Worm (Caenorhabditis elegans) whole organism, L1 larva: ENCODE results near the gene ZK1320.2.

ENCODE experiments used
- C34B4.2 ChIP-seq: sonication (generic microtip); optimal IDR thresholded peaks from 2 replicates; lab custom pipeline; 2017; ENCODE audit warnings: mild to moderate bottlenecking, missing genetic modification characterization, missing compliant biosample characterization
- Y116A8C.19 ChIP-seq: sonication (generic microtip); optimal IDR thresholded peaks from 2 replicates; lab custom pipeline; 2016; ENCODE audit warnings: missing compliant biosample characterization, missing genetic modification characterization, borderline replicate concordance
- aha-1 ChIP-seq: fragments of 150-350 bp; optimal IDR thresholded peaks from 2 replicates; lab custom pipeline; 2014; ENCODE audit warnings: missing biosample characterization, missing genetic modification characterization
- alr-1 ChIP-seq: fragments of 200-800 bp; sonication (Bioruptor generic); optimal IDR thresholded peaks from 2 replicates; lab custom pipeline; 2018; ENCODE audit warnings: borderline replicate concordance, mild to moderate bottlenecking, missing genetic modification characterization, missing compliant biosample characterization
- blmp-1 ChIP-seq: fragments of 150-350 bp; optimal IDR thresholded peaks from 2 replicates; lab custom pipeline; 2014; ENCODE audit warnings: missing biosample characterization, missing genetic modification characterization
- ceh-8 ChIP-seq: fragments of 200-800 bp; sonication (Bioruptor generic); optimal IDR thresholded peaks from 2 replicates; lab custom pipeline; 2018; ENCODE audit warnings: mild to moderate bottlenecking, missing genetic modification characterization, moderate library complexity, missing compliant biosample characterization
- ceh-82 ChIP-seq, 3 experiments: fragments of 150-350 bp in 1 of 3; sonication (generic microtip) in 2 of 3; optimal IDR thresholded peaks; 2 replicates each; lab custom pipeline; 2014 to 2017; ENCODE audit warnings: missing biosample characterization in 3 of 3, missing genetic modification characterization in 3 of 3
- ceh-88 ChIP-seq: fragments of 200-800 bp; sonication (Bioruptor generic); IDR thresholded peaks from 2 replicates; pipeline ENCODE4 v1.3.6; 2022; ENCODE audit warnings: missing genetic modification characterization, missing compliant biosample characterization
- ces-1 ChIP-seq: fragments of 150-350 bp; optimal IDR thresholded peaks from 2 replicates; lab custom pipeline; 2014; ENCODE audit warnings: missing biosample characterization, missing genetic modification reagents, missing genetic modification characterization
- dpl-1 ChIP-seq, 3 experiments: fragments of 150-350 bp in 2 of 3; sonication (generic microtip) in 1 of 3; optimal IDR thresholded peaks; 2 replicates each; lab custom pipeline; 2014 to 2017; ENCODE audit warnings: missing biosample characterization in 3 of 3, missing genetic modification characterization in 3 of 3, missing genetic modification reagents in 3 of 3
- dsc-1 ChIP-seq: sonication (generic microtip); optimal IDR thresholded peaks from 2 replicates; lab custom pipeline; 2016; ENCODE audit warnings: mild to moderate bottlenecking, missing genetic modification characterization, missing compliant biosample characterization
- efl-1 ChIP-seq, 4 experiments: fragments of 150-350 bp; optimal IDR thresholded peaks in 3 of 4; peaks in 1 of 4; 1 replicate in 1 of 4; 2 replicates in 3 of 4; lab custom pipeline; 2014; ENCODE audit warnings: missing biosample characterization in 2 of 4, missing genetic modification characterization in 2 of 4, missing genetic modification reagents in 2 of 4
- efl-3 ChIP-seq: fragments of 200-800 bp; sonication (Bioruptor generic); optimal IDR thresholded peaks from 2 replicates; lab custom pipeline; 2018; ENCODE audit warnings: mild to moderate bottlenecking, missing genetic modification characterization, missing compliant biosample characterization
- egl-27 ChIP-seq, 2 experiments: fragments of 150-350 bp in 1 of 2; sonication (generic microtip); optimal IDR thresholded peaks; 3 replicates each; lab custom pipeline; 2017 to 2018; ENCODE audit warnings: missing biosample characterization in 2 of 2, missing genetic modification characterization in 2 of 2, missing genetic modification reagents in 2 of 2
- elt-2 ChIP-seq: sonication (generic microtip); optimal IDR thresholded peaks from 2 replicates; lab custom pipeline; 2016; ENCODE audit warnings: missing genetic modification characterization, mild to moderate bottlenecking, inconsistent platforms, missing compliant biosample characterization, missing genetic modification reagents
- elt-3 ChIP-seq, 6 experiments: fragments of 150-350 bp in 1 of 6; sonication (generic microtip); optimal IDR thresholded peaks; 2 replicates each; lab custom pipeline; 2017 to 2018; ENCODE audit warnings: missing biosample characterization in 6 of 6, missing genetic modification characterization in 6 of 6, inconsistent platforms in 1 of 6
- fkh-10 ChIP-seq: sonication (generic microtip); optimal IDR thresholded peaks from 2 replicates; lab custom pipeline; 2017; ENCODE audit warnings: missing biosample characterization, missing genetic modification reagents, missing genetic modification characterization
- fkh-4 ChIP-seq: sonication (generic microtip); optimal IDR thresholded peaks from 2 replicates; lab custom pipeline; 2016; ENCODE audit warnings: missing compliant biosample characterization, missing genetic modification characterization, borderline replicate concordance
- fkh-8 ChIP-seq: sonication (generic microtip); optimal IDR thresholded peaks from 2 replicates; lab custom pipeline; 2016; ENCODE audit warnings: mild to moderate bottlenecking, missing genetic modification characterization, missing compliant biosample characterization
- grh-1 ChIP-seq: fragments of 200-800 bp; sonication (Bioruptor generic); IDR thresholded peaks from 2 replicates; pipeline ENCODE4 v1.3.6; 2022; ENCODE audit warnings: missing genetic modification reagents, missing genetic modification characterization, missing compliant biosample characterization
- hlh-17 ChIP-seq: fragments of 200-800 bp; sonication (Bioruptor generic); optimal IDR thresholded peaks from 2 replicates; lab custom pipeline; 2018; ENCODE audit warnings: missing genetic modification characterization, mild to moderate bottlenecking, missing compliant biosample characterization, moderate library complexity, borderline replicate concordance
- irx-1 ChIP-seq: sonication (generic microtip); optimal IDR thresholded peaks from 2 replicates; lab custom pipeline; 2016; ENCODE audit warnings: missing genetic modification characterization, missing compliant biosample characterization
- jun-1 ChIP-seq: fragments of 150-350 bp; optimal IDR thresholded peaks from 2 replicates; lab custom pipeline; 2014; ENCODE audit warnings: missing biosample characterization, missing genetic modification reagents, missing genetic modification characterization
- lin-14 ChIP-seq: fragments of 200-800 bp; sonication (Bioruptor generic); optimal IDR thresholded peaks from 2 replicates; lab custom pipeline; 2018; ENCODE audit warnings: mild to moderate bottlenecking, missing genetic modification characterization, moderate library complexity, missing compliant biosample characterization
- lin-35 ChIP-seq, 2 experiments: fragments of 150-350 bp; optimal IDR thresholded peaks; 2 replicates each; lab custom pipeline; 2014; ENCODE audit warnings: missing biosample characterization in 2 of 2, missing genetic modification characterization in 2 of 2, missing genetic modification reagents in 2 of 2
- lin-39 ChIP-seq: fragments of 150-350 bp; optimal IDR thresholded peaks from 2 replicates; lab custom pipeline; 2014; ENCODE audit warnings: missing biosample characterization, missing genetic modification reagents, missing genetic modification characterization
- mab-9 ChIP-seq: fragments of 200-800 bp; sonication (Bioruptor generic); IDR thresholded peaks from 2 replicates; pipeline ENCODE4 v1.3.6; 2022; ENCODE audit warnings: missing genetic modification reagents, missing genetic modification characterization, missing compliant biosample characterization
- mdl-1 ChIP-seq, 2 experiments: fragments of 150-350 bp; optimal IDR thresholded peaks; 2 replicates each; lab custom pipeline; 2014 to 2017; ENCODE audit warnings: missing biosample characterization in 2 of 2, missing genetic modification characterization in 2 of 2, inconsistent platforms in 1 of 2
- mef-2 ChIP-seq: fragments of 150-350 bp; optimal IDR thresholded peaks from 2 replicates; lab custom pipeline; 2014; ENCODE audit warnings: missing biosample characterization, missing genetic modification characterization
- mep-1 ChIP-seq: fragments of 150-350 bp; optimal IDR thresholded peaks from 2 replicates; lab custom pipeline; 2014; ENCODE audit warnings: missing biosample characterization, missing genetic modification characterization
- nhr-11 ChIP-seq: fragments of 150-350 bp; optimal IDR thresholded peaks from 2 replicates; lab custom pipeline; 2014; ENCODE audit warnings: missing biosample characterization, missing genetic modification characterization
- nhr-19 ChIP-seq: fragments of 200-800 bp; sonication (Bioruptor generic); conservative IDR thresholded peaks from 2 replicates; pipeline ENCODE4 v1.3.6; 2022; ENCODE audit warnings: missing genetic modification characterization, missing compliant biosample characterization
- nhr-71 ChIP-seq: sonication (generic microtip); optimal IDR thresholded peaks from 2 replicates; lab custom pipeline; 2016; ENCODE audit warnings: mild to moderate bottlenecking, missing genetic modification characterization, moderate library complexity, missing compliant biosample characterization
- nhr-76 ChIP-seq: sonication (generic microtip); optimal IDR thresholded peaks from 2 replicates; lab custom pipeline; 2017; ENCODE audit warnings: missing biosample characterization, missing genetic modification characterization
- pax-3 ChIP-seq: fragments of 200-800 bp; sonication (Bioruptor generic); optimal IDR thresholded peaks from 2 replicates; lab custom pipeline; 2018; ENCODE audit warnings: mild to moderate bottlenecking, missing genetic modification characterization, moderate library complexity, missing compliant biosample characterization
- rnt-1 ChIP-seq: sonication (generic microtip); optimal IDR thresholded peaks from 2 replicates; lab custom pipeline; 2016; ENCODE audit warnings: mild to moderate bottlenecking, missing genetic modification characterization, moderate library complexity, missing compliant biosample characterization
- skn-1 ChIP-seq: fragments of 150-350 bp; optimal IDR thresholded peaks from 2 replicates; lab custom pipeline; 2014; ENCODE audit warnings: missing biosample characterization, missing genetic modification characterization
- snpc-4 ChIP-seq: fragments of 150-350 bp; optimal IDR thresholded peaks from 2 replicates; lab custom pipeline; 2014; ENCODE audit warnings: missing biosample characterization, missing genetic modification characterization
- snu-23 ChIP-seq: sonication (generic microtip); optimal IDR thresholded peaks from 2 replicates; lab custom pipeline; 2016; ENCODE audit warnings: missing genetic modification characterization, missing compliant biosample characterization
- swsn-7 ChIP-seq: sonication (generic microtip); optimal IDR thresholded peaks from 2 replicates; lab custom pipeline; 2016; ENCODE audit warnings: missing genetic modification characterization, missing compliant biosample characterization
- tlp-1 ChIP-seq: fragments of 150-350 bp; optimal IDR thresholded peaks from 2 replicates; lab custom pipeline; 2014; ENCODE audit warnings: missing biosample characterization, missing genetic modification characterization
- unc-86 ChIP-seq: sonication (generic microtip); optimal IDR thresholded peaks from 2 replicates; lab custom pipeline; 2016; ENCODE audit warnings: missing genetic modification characterization, missing compliant biosample characterization
- unc-98 ChIP-seq: fragments of 200-800 bp; sonication (Bioruptor generic); IDR thresholded peaks from 2 replicates; pipeline ENCODE4 v1.3.6; 2022; ENCODE audit warnings: missing genetic modification characterization, missing compliant biosample characterization
- vab-15 ChIP-seq: sonication (generic microtip); optimal IDR thresholded peaks from 2 replicates; lab custom pipeline; 2017; ENCODE audit warnings: missing genotype, mild to moderate bottlenecking, missing genetic modification characterization, missing compliant biosample characterization
- zag-1 ChIP-seq: fragments of 150-350 bp; optimal IDR thresholded peaks from 2 replicates; lab custom pipeline; 2014; ENCODE audit warnings: missing biosample characterization, missing genetic modification characterization
- zip-4 ChIP-seq: fragments of 200-800 bp; sonication (Bioruptor generic); optimal IDR thresholded peaks from 2 replicates; lab custom pipeline; 2018; ENCODE audit warnings: mild to moderate bottlenecking, missing genetic modification characterization, moderate library complexity, missing compliant biosample characterization
- ztf-11 ChIP-seq, 2 experiments: sonication (generic microtip); optimal IDR thresholded peaks; 2 replicates each; lab custom pipeline; 2016 to 2017; ENCODE audit warnings: missing genetic modification characterization in 2 of 2, missing biosample characterization in 1 of 2, missing compliant biosample characterization in 1 of 2
- ztf-4 ChIP-seq: fragments of 150-350 bp; optimal IDR thresholded peaks from 2 replicates; lab custom pipeline; 2014; ENCODE audit warnings: missing biosample characterization, missing genetic modification characterization

Gene ZK1320.2

DNA sequence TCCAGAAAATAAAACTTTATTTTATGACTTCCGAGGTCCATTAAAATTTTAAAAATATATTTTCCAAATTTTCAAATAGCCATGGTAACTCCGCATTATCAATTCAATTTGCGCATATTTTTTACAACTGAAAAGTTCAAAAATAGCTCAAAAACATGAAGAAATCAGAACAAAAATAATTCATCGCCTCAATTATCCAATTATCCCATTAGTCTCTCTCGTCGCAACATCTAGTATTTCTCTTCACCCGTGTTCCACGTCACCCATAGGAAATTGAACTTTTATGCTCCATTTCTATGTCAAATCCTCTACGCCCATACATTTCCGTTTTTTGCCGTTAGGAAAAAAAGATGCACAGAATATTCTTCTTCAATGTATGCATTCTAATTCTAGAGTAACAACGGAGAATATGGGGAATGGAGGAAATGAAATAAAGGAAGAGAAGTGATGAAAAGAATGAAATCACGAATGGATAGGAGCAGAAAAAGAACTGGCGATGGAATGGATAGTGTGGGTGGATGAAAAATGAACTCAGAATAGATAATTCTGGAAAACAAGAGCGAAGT, 31.3 kb upstream of the ZK1320.2 start (continued):
- TF ChIP-seq fkh-8 (tag; lab: Kevin White, UChicago): no peak
- no peak for TF ChIP-seq ceh-82 (tag; optimal IDR thresholded peaks at IDR 0.05; lab: Kevin White, UChicago)
- peak; percentile 9 for TF ChIP-seq irx-1
- no peak for TF ChIP-seq hlh-17 (GFP tag; lab: Kevin White, UChicago)
- TF ChIP-seq swsn-7 (tag; lab: Kevin White, UChicago): no peak
- TF ChIP-seq grh-1: no peak
- peak; percentile 18 for TF ChIP-seq ces-1
- TF ChIP-seq elt-2 (tag; lab: Kevin White, UChicago): no peak
- no peak for TF ChIP-seq mab-9
- no peak for TF ChIP-seq efl-1 (optimal IDR thresholded peaks at IDR 0.05; lab: Kevin White, UChicago)
- TF ChIP-seq efl-1 (GFP tag; optimal IDR thresholded peaks at IDR 0.05 in 1 of 2; lab: Kevin White, UChicago): no peak
- TF ChIP-seq efl-3 (GFP tag; lab: Kevin White, UChicago): no peak

ce11 chrII:9686663-9687193, 27.9 kb upstream of the ZK1320.2 start, which contains the start of gene ZK1320.9:
TSS of gene ZK1320.9 (minus strand) at chrII:9686713.
- TF ChIP-seq lin-35 (GFP tag; optimal IDR thresholded peaks at IDR 0.05; lab: Kevin White, UChicago): peak; percentile 40 to 48
- peak; percentile 30 for TF ChIP-seq skn-1 (tag; lab: Kevin White, UChicago)
- TF ChIP-seq dsc-1 (tag; lab: Kevin White, UChicago): no peak
- no peak for TF ChIP-seq ceh-8 (GFP tag; lab: Kevin White, UChicago)
- TF ChIP-seq ztf-11 (tag; optimal IDR thresholded peaks at IDR 0.05; lab: Kevin White, UChicago): no peak
- no peak for TF ChIP-seq elt-2 (tag; lab: Kevin White, UChicago)
- TF ChIP-seq fkh-4: no peak
- no peak for TF ChIP-seq C34B4.2 (tag; lab: Kevin White, UChicago)
- TF ChIP-seq pax-3 (tag; lab: Kevin White, UChicago): no peak
- no peak for TF ChIP-seq zag-1 (tag; lab: Kevin White, UChicago)
- no peak for TF ChIP-seq unc-98
- no peak for TF ChIP-seq mdl-1 (tag; optimal IDR thresholded peaks at IDR 0.05; lab: Kevin White, UChicago)
- peak; percentile 32; the same call in 1 of the 2 replicates for TF ChIP-seq nhr-19
- TF ChIP-seq mep-1 (tag; lab: Kevin White, UChicago): peak; percentile 67
- TF ChIP-seq snu-23 (GFP tag; lab: Kevin White, UChicago): peak; percentile 44
- no peak for TF ChIP-seq zip-4
- peak in 1 of 3 experiments; percentile 10 for TF ChIP-seq ceh-82 (tag; optimal IDR thresholded peaks at IDR 0.05; lab: Kevin White, UChicago)
- TF ChIP-seq mef-2 (tag; lab: Kevin White, UChicago): no peak
- no peak for TF ChIP-seq ceh-88
- no peak for TF ChIP-seq elt-3 (tag; optimal IDR thresholded peaks at IDR 0.05; lab: Kevin White, UChicago)
- TF ChIP-seq grh-1: no peak
- TF ChIP-seq egl-27 (tag; optimal IDR thresholded peaks at IDR 0.05; lab: Kevin White, UChicago): no peak
- no peak for TF ChIP-seq jun-1
- peak; percentile 10 for TF ChIP-seq blmp-1 (tag; lab: Kevin White, UChicago)
- no peak for TF ChIP-seq vab-15 (tag; lab: Kevin White, UChicago)
- no peak for TF ChIP-seq fkh-8 (tag; lab: Kevin White, UChicago)
- TF ChIP-seq aha-1: no peak
- TF ChIP-seq mab-9: no peak
- no peak for TF ChIP-seq lin-39
- TF ChIP-seq snpc-4 (tag; lab: Kevin White, UChicago): no peak
- peak; percentile 50 for TF ChIP-seq lin-14 (GFP tag; lab: Kevin White, UChicago)
- no peak for TF ChIP-seq ztf-4
- TF ChIP-seq nhr-11 (tag; lab: Kevin White, UChicago): peak; percentile 3
- peak; percentile 33 to 59 (median 48) for TF ChIP-seq dpl-1 (GFP tag; optimal IDR thresholded peaks at IDR 0.05; lab: Kevin White, UChicago)
- TF ChIP-seq ces-1: no peak
- TF ChIP-seq tlp-1 (tag; lab: Kevin White, UChicago): no peak
- no peak for TF ChIP-seq nhr-76 (tag; lab: Kevin White, UChicago)
- peak; percentile 63 for TF ChIP-seq rnt-1
- no peak for TF ChIP-seq Y116A8C.19 (tag; lab: Kevin White, UChicago)
- peak; percentile 45 for TF ChIP-seq nhr-71 (tag; lab: Kevin White, UChicago)
- no peak for TF ChIP-seq alr-1 (tag; lab: Kevin White, UChicago)
- TF ChIP-seq unc-86 (tag; lab: Kevin White, UChicago): no peak
- TF ChIP-seq fkh-10 (GFP tag; lab: Kevin White, UChicago): no peak
